Fruit fly (Drosophila melanogaster) whole organism, embryonic: ENCODE measurements around the gene CG10581.

Source experiments
- Aef1 ChIP-seq: fragments of 200-800 bp; sonication (Bioruptor generic); IDR thresholded peaks from 3 replicates; pipeline ENCODE4 v1.3.6; 2022; ENCODE audit warnings: missing biosample characterization, missing genetic modification characterization
- B-H2 ChIP-seq: fragments of 200-800 bp; sonication (Bioruptor generic); optimal IDR thresholded peaks from 2 replicates; lab custom pipeline; 2018; ENCODE audit warnings: missing biosample characterization, mild to moderate bottlenecking, missing genetic modification characterization
- CG10462 ChIP-seq: fragments of 200-800 bp; sonication (Bioruptor generic); optimal IDR thresholded peaks from 2 replicates; lab custom pipeline; 2016; ENCODE audit warnings: missing biosample characterization, missing genetic modification characterization
- CG11247 ChIP-seq: fragments of 200-800 bp; sonication (Bioruptor generic); IDR thresholded peaks from 2 replicates; pipeline ENCODE4 v1.3.6; 2022; ENCODE audit warnings: missing biosample characterization, missing genetic modification characterization
- CG11504 ChIP-seq: fragments of 200-800 bp; sonication (Bioruptor generic); optimal IDR thresholded peaks from 3 replicates; lab custom pipeline; 2019; ENCODE audit warnings: missing biosample characterization, mild to moderate bottlenecking, missing genetic modification characterization, moderate library complexity
- CG11696 ChIP-seq: fragments of 200-800 bp; sonication (Bioruptor generic); IDR thresholded peaks from 2 replicates; pipeline ENCODE4 v1.3.6; 2022; ENCODE audit warnings: missing biosample characterization, missing genetic modification characterization
- CG12769 ChIP-seq: fragments of 200-800 bp; sonication (Bioruptor generic); optimal IDR thresholded peaks from 2 replicates; lab custom pipeline; 2019; ENCODE audit warnings: missing biosample characterization, mild to moderate bottlenecking, missing genetic modification characterization, moderate library complexity
- CG14441 ChIP-seq: fragments of 200-800 bp; sonication (Bioruptor generic); IDR thresholded peaks from 2 replicates; pipeline ENCODE4 v1.3.6; 2022; ENCODE audit warnings: missing biosample characterization, missing genetic modification characterization
- CG16779 ChIP-seq: fragments of 200-800 bp; sonication (Bioruptor generic); IDR thresholded peaks from 2 replicates; pipeline ENCODE4 v1.3.6; 2022; ENCODE audit warnings: missing biosample characterization, missing genetic modification characterization
- CG2678 ChIP-seq: fragments of 200-800 bp; sonication (Bioruptor generic); optimal IDR thresholded peaks from 3 replicates; lab custom pipeline; 2019; ENCODE audit warnings: missing biosample characterization, mild to moderate bottlenecking, missing genetic modification characterization, moderate library complexity
- CG34422 ChIP-seq: fragments of 200-800 bp; sonication (Bioruptor generic); IDR thresholded peaks from 3 replicates; pipeline ENCODE4 v1.3.6; 2022; ENCODE audit warnings: missing biosample characterization, missing genetic modification characterization
- CG5180 ChIP-seq: fragments of 200-800 bp; sonication (Bioruptor generic); optimal IDR thresholded peaks from 3 replicates; lab custom pipeline; 2017; ENCODE audit warnings: missing biosample characterization, missing genetic modification characterization, mild to moderate bottlenecking, moderate library complexity, missing genetic modification reagents
- CG6791 ChIP-seq: fragments of 200-800 bp; sonication (Bioruptor generic); IDR thresholded peaks from 3 replicates; pipeline ENCODE4 v1.3.6; 2022; ENCODE audit warnings: missing biosample characterization, missing genetic modification characterization; ENCODE audit not compliant: partially characterized antibody
- CG7372 ChIP-seq: fragments of 200-800 bp; sonication (Bioruptor generic); IDR thresholded peaks from 2 replicates; pipeline ENCODE4 v1.3.6; 2022; ENCODE audit warnings: missing biosample characterization, missing genetic modification characterization
- CG7963 ChIP-seq: fragments of 200-800 bp; sonication (Bioruptor generic); IDR thresholded peaks from 3 replicates; pipeline ENCODE4 v1.3.6; 2022; ENCODE audit warnings: missing biosample characterization, missing genetic modification characterization; ENCODE audit not compliant: partially characterized antibody
- E2f1 ChIP-seq: fragments of 200-800 bp; sonication (Bioruptor generic); IDR thresholded peaks from 2 replicates; pipeline ENCODE4 v1.3.6; 2022; ENCODE audit warnings: missing biosample characterization, missing genetic modification characterization
- Ets65A ChIP-seq: fragments of 200-800 bp; sonication (Bioruptor generic); peaks from one replicate; lab custom pipeline; 2016; ENCODE audit warnings: missing biosample characterization, missing genetic modification characterization
- Fer3 ChIP-seq: fragments of 200-800 bp; sonication (Bioruptor generic); optimal IDR thresholded peaks from 2 replicates; lab custom pipeline; 2018; ENCODE audit warnings: missing biosample characterization, mild to moderate bottlenecking, missing genetic modification characterization, moderate library complexity
- Gug ChIP-seq: fragments of 200-800 bp; sonication (Bioruptor generic); IDR thresholded peaks from 4 replicates; pipeline ENCODE4 v1.3.6; 2022; ENCODE audit warnings: missing biosample characterization, missing genetic modification characterization
- HLH3B ChIP-seq: fragments of 200-800 bp; sonication (Bioruptor generic); IDR thresholded peaks from 2 replicates; pipeline ENCODE4 v1.3.6; 2022; ENCODE audit warnings: missing biosample characterization, missing genetic modification characterization
- Lpt ChIP-seq: fragments of >200 bp; optimal IDR thresholded peaks from 2 replicates; lab custom pipeline; 2018; ENCODE audit warnings: missing biosample characterization, missing genetic modification characterization
- Med ChIP-seq: fragments of 200-800 bp; sonication (Bioruptor generic); peaks from one replicate; lab custom pipeline; 2016; ENCODE audit warnings: missing biosample characterization, missing genetic modification characterization, mild to moderate bottlenecking, inconsistent platforms, moderate library complexity
- Nf-YC ChIP-seq: fragments of 200-800 bp; optimal IDR thresholded peaks from 3 replicates; lab custom pipeline; 2019; ENCODE audit warnings: missing biosample characterization, mild to moderate bottlenecking, missing genetic modification characterization, moderate library complexity
- Rx ChIP-seq: fragments of 200-800 bp; sonication (Bioruptor generic); IDR thresholded peaks from 2 replicates; pipeline ENCODE4 v1.3.6; 2022; ENCODE audit warnings: missing biosample characterization, missing genetic modification characterization
- Sry-δ ChIP-seq: fragments of 200-800 bp; sonication (Bioruptor generic); optimal IDR thresholded peaks from 2 replicates; lab custom pipeline; 2016; ENCODE audit warnings: missing biosample characterization, missing genetic modification characterization
- Trl ChIP-seq, 3 experiments: fragments of >200 bp in 2 of 3; fragments of 200-800 bp in 1 of 3; sonication (Bioruptor generic) in 1 of 3; optimal IDR thresholded peaks; 2 replicates in 1 of 3; 3 replicates in 2 of 3; lab custom pipeline; 2016 to 2017; ENCODE audit warnings: missing biosample characterization in 1 of 3, missing genetic modification characterization in 1 of 3
- Xbp1 ChIP-seq: fragments of 200-800 bp; sonication (Bioruptor generic); optimal IDR thresholded peaks from 3 replicates; lab custom pipeline; 2016; ENCODE audit warnings: missing biosample characterization, mild to moderate bottlenecking, missing genetic modification characterization
- amos ChIP-seq: fragments of 200-800 bp; sonication (Bioruptor generic); IDR thresholded peaks from 2 replicates; pipeline ENCODE4 v1.3.6; 2022; ENCODE audit warnings: missing biosample characterization, missing genetic modification characterization; ENCODE audit not compliant: partially characterized antibody
- ara ChIP-seq: fragments of 200-800 bp; sonication (Bioruptor generic); IDR thresholded peaks from 2 replicates; pipeline ENCODE4 v1.3.6; 2022; ENCODE audit warnings: missing biosample characterization, missing genetic modification characterization
- cg ChIP-seq: fragments of 200-800 bp; sonication (Bioruptor generic); optimal IDR thresholded peaks from 3 replicates; lab custom pipeline; 2019; ENCODE audit warnings: missing biosample characterization, mild to moderate bottlenecking, missing genetic modification characterization, moderate library complexity
- crol ChIP-seq: fragments of 200-800 bp; sonication (Bioruptor generic); IDR thresholded peaks from 2 replicates; pipeline ENCODE4 v1.3.6; 2022; ENCODE audit warnings: missing biosample characterization, missing genetic modification characterization
- dpn ChIP-seq, 2 experiments: fragments of 200-800 bp; sonication (Bioruptor generic); optimal IDR thresholded peaks; 3 replicates each; lab custom pipeline; 2016; ENCODE audit warnings: missing biosample characterization in 2 of 2, missing genetic modification characterization in 2 of 2
- grau ChIP-seq: fragments of 200-800 bp; optimal IDR thresholded peaks from 3 replicates; lab custom pipeline; 2019; ENCODE audit warnings: missing biosample characterization, mild to moderate bottlenecking, missing genetic modification characterization, moderate library complexity
- jigr1 ChIP-seq: fragments of 200-800 bp; sonication (Bioruptor generic); IDR thresholded peaks from 3 replicates; pipeline ENCODE4 v1.3.6; 2022; ENCODE audit warnings: missing biosample characterization, missing genetic modification characterization
- kah ChIP-seq: fragments of 200-800 bp; sonication (Bioruptor generic); optimal IDR thresholded peaks from 2 replicates; lab custom pipeline; 2018; ENCODE audit warnings: missing biosample characterization, mild to moderate bottlenecking, missing genetic modification characterization
- nerfin-1 ChIP-seq: fragments of 200-800 bp; sonication (Bioruptor generic); optimal IDR thresholded peaks from 3 replicates; lab custom pipeline; 2019; ENCODE audit warnings: missing biosample characterization, mild to moderate bottlenecking, missing genetic modification characterization, moderate library complexity
- pho ChIP-seq: fragments of 200-800 bp; sonication (Bioruptor generic); optimal IDR thresholded peaks from 2 replicates; lab custom pipeline; 2016; ENCODE audit warnings: missing biosample characterization, missing genetic modification characterization
- sd ChIP-seq: fragments of 200-800 bp; sonication (Bioruptor generic); optimal IDR thresholded peaks from 3 replicates; lab custom pipeline; 2018; ENCODE audit warnings: missing biosample characterization, mild to moderate bottlenecking, missing genetic modification characterization, moderate library complexity
- sens ChIP-seq: fragments of 200-800 bp; sonication (Bioruptor generic); peaks from one replicate; lab custom pipeline; 2016; ENCODE audit warnings: missing biosample characterization, missing genetic modification characterization
- seq ChIP-seq: fragments of 200-800 bp; sonication (Bioruptor generic); IDR thresholded peaks from 2 replicates; pipeline ENCODE4 v1.3.6; 2022; ENCODE audit warnings: missing biosample characterization, missing genetic modification characterization
- sr ChIP-seq: fragments of 200-800 bp; sonication (Bioruptor generic); IDR thresholded peaks from 3 replicates; pipeline ENCODE4 v1.3.6; 2022; ENCODE audit warnings: missing biosample characterization, missing genetic modification characterization
- tgo ChIP-seq: fragments of 200-800 bp; sonication (Bioruptor generic); IDR thresholded peaks from 3 replicates; pipeline ENCODE4 v1.3.6; 2022; ENCODE audit warnings: missing biosample characterization, missing genetic modification characterization
- tin ChIP-seq: fragments of 200-800 bp; sonication (Bioruptor generic); optimal IDR thresholded peaks from 3 replicates; lab custom pipeline; 2016; ENCODE audit warnings: missing biosample characterization, missing genetic modification characterization

The CG10581 gene

DNA sequence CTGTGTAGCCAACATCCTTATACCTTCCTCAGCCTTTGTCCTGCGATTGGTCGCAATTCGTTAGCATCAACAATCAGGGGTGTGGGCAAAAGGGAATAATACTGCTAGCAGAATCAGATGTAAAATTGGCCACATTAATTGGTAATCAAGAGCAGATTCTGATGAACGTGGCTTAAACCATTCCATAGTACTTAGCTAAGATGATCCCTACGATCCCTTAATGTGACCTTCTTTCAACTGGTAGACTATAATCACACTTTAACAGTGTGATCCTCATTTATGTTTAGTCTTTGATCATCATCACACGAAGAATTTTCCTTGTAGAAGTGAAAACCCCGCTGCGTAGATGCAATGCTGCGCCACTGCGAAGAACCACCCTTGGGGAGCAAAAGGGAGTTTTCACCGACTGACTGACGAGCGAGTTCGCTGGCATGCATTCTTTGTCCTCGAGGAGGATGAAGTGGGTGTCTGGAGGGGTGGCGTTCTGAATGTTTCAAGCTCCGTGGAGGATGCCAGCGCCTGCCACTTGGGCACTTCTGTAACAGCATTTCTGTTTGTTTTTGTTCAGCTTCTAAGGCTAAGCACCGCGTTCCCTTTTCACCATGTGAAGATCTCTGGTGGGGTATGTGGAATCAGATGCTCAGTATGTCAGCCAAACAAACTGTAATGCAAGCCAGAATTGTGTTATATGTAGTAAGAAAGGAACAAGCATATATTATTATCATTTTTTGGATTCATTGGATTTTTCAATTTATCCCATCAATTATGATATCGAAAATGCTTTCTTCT is 10.1 kb upstream of the CG10581 start:
- TF ChIP-seq CG6791 (GFP tag; lab: Robert Waterston, UW), result no peak
- peak; percentile 57 for TF ChIP-seq sens (GFP tag; lab: Kevin White, UChicago)
- 0 out of 2 replicates have a peak, but pooled peaks have one; percentile 17 for TF ChIP-seq ara (GFP tag; lab: Robert Waterston, UW)
- TF ChIP-seq Ets65A (GFP tag; lab: Kevin White, UChicago), result peak; percentile 54
- TF ChIP-seq Med (GFP tag; lab: Kevin White, UChicago), result peak; percentile 54
- no peak for TF ChIP-seq Sry-δ (GFP tag; lab: Kevin White, UChicago)
- TF ChIP-seq, all 482 proteins: peak for 4

DNA sequence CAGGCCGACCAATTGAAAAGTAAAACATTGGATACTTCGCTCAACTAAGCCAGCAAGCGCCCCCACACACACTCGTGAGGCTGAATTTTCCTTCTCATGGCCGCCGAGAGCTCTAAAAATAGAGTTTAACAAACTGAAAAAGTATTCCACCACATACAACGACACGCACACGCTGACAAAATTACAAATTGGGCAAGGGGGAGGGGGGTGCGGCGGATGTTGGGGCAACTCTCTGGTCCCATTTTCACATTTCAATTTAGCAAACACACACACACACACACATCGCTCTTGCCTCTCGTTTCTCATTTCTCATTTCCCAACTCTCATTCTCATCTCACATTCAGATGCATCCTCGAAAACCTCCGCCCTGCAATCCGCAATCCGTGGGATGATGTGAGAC is 9.4 kb upstream of the CG10581 start:
- peak; percentile 16; the same call in 1 of the 3 replicates for TF ChIP-seq sr (GFP tag; lab: Robert Waterston, UW)
- TF ChIP-seq CG7963 (GFP tag; lab: Robert Waterston, UW), result 0 out of 3 replicates have a peak, but pooled peaks have one; percentile 19
- peak; percentile 15 to 17 for TF ChIP-seq Trl (optimal IDR thresholded peaks at IDR 0.05; lab: Kevin White, UChicago)
- TF ChIP-seq Trl (GFP tag; optimal IDR thresholded peaks at IDR 0.05; lab: Kevin White, UChicago), result no peak
- TF ChIP-seq CG11696 (GFP tag; lab: Robert Waterston, UW), result 0 out of 2 replicates have a peak, but pooled peaks have one; percentile 15
- peak; percentile 40 for TF ChIP-seq CG12769 (tag; lab: Kevin White, UChicago)
- no peak for TF ChIP-seq CG10462 (GFP tag; lab: Kevin White, UChicago)
- peak; percentile 41 for TF ChIP-seq sd (tag; lab: Kevin White, UChicago)
- TF ChIP-seq nerfin-1 (tag; lab: Kevin White, UChicago), result peak; percentile 7
- TF ChIP-seq grau (tag; lab: Kevin White, UChicago), result no peak
- peak; percentile 81 for TF ChIP-seq crol
- no peak for TF ChIP-seq HLH3B (GFP tag; lab: Robert Waterston, UW)
- no peak for TF ChIP-seq E2f1 (GFP tag; lab: Robert Waterston, UW)
- TF ChIP-seq B-H2, result no peak
- peak; percentile 63 for TF ChIP-seq cg (GFP tag; lab: Kevin White, UChicago)

DNA sequence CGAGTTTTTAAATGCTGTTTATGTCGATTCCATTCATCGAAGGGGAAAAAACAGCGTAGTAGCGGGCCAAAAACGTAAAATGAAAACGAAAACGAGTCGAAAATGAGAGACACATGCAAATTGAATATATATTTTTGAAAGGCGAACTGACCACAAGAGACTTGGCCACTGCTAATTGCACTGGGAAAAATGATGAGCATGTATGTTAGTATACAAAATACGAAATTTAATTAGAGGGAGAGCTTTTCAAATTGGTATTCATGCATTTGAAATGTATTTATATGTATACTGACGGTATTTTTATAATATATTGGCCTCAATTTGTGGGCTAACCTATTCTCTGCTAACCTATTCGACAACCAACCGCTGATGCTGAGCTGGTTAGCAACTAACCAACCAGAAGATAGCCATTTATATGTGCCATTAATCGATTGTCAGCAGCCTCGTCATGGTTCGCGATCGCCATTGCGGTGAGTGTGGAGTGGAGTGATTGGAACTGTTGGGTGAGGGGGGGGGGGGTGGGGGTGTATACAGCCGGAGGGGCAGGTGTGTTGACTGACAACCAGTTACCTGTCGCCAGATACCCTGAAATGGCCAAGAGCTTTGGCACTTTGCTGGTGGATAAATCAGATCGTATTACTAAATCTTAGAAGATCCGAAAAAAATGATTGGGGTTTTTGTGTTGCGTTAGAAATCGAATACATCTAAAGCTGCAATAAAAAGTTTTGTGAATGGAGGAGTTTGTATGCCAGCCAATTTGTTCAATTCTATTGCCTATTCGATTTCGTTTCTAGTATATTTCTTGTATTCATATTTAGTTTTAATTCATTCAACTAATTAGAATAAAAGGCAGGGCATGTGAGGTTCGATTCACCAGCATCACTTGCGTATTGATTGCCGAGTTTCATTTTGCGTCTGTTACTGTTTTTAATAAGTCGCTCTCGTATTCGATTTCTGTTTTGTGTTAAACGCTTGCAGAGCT is 8.2 kb upstream of the CG10581 start:
- TF ChIP-seq CG7372 (GFP tag; lab: Robert Waterston, UW) (0 out of 2 replicates have a peak, but pooled peaks have one; percentile 7), pho (GFP tag; lab: Kevin White, UChicago) (no peak), seq (GFP tag; lab: Robert Waterston, UW) (peak; percentile 47; the same call in 1 of the 2 replicates), Gug (GFP tag; lab: Robert Waterston, UW) (no peak), amos (GFP tag; lab: Robert Waterston, UW) (no peak), CG5180 (GFP tag; lab: Kevin White, UChicago) (peak; percentile 7), Aef1 (GFP tag; lab: Robert Waterston, UW) (peak; percentile 16; the same call in 1 of the 3 replicates), CG16779 (no peak), CG14441 (peak; percentile 38), tin (no peak), Fer3 (tag; lab: Kevin White, UChicago) (no peak), Rx (no peak), tgo (0 out of 3 replicates have a peak, but pooled peaks have one; percentile 14), CG11247 (GFP tag; lab: Robert Waterston, UW) (0 out of 2 replicates have a peak, but pooled peaks have one; percentile 8), Lpt (no peak), dpn (GFP tag; optimal IDR thresholded peaks at IDR 0.05; lab: Kevin White, UChicago) (peak in 1 of 2 experiments; percentile 37), jigr1 (GFP tag; lab: Robert Waterston, UW) (no peak), E2f1 (GFP tag; lab: Robert Waterston, UW) (peak; percentile 46; the same call in 1 of the 2 replicates), Nf-YC (tag; lab: Kevin White, UChicago) (peak; percentile 73), CG34422 (GFP tag; lab: Robert Waterston, UW) (0 out of 3 replicates have a peak, but pooled peaks have one; percentile 27), CG2678 (peak; percentile 40), Xbp1 (peak; percentile 26), CG11504 (peak; percentile 41), kah (GFP tag; lab: Kevin White, UChicago) (no peak)
